Worm (Caenorhabditis elegans) whole organism, late embryonic: ENCODE results near the gene str-88.

Source experiments
- C38D4.7 ChIP-seq: fragments of 200-800 bp; sonication (Bioruptor generic); optimal IDR thresholded peaks from 2 replicates; lab custom pipeline; 2018; ENCODE audit warnings: mild to moderate bottlenecking, missing genetic modification characterization, moderate library complexity, missing compliant biosample characterization
- F13H6.1 ChIP-seq: sonication (generic microtip); optimal IDR thresholded peaks from 2 replicates; lab custom pipeline; 2016; ENCODE audit warnings: missing genetic modification characterization, missing compliant biosample characterization
- T23F11.4 ChIP-seq: fragments of 200-800 bp; sonication (Bioruptor generic); optimal IDR thresholded peaks from 2 replicates; lab custom pipeline; 2018; ENCODE audit warnings: mild to moderate bottlenecking, missing genetic modification characterization, missing compliant biosample characterization
- ahr-1 ChIP-seq: sonication (generic microtip); optimal IDR thresholded peaks from 2 replicates; lab custom pipeline; 2016; ENCODE audit warnings: missing genetic modification characterization, missing compliant biosample characterization
- ama-1 ChIP-seq: fragments of 150-350 bp; optimal IDR thresholded peaks from 2 replicates; lab custom pipeline; 2014
- ceh-14 ChIP-seq: sonication (generic microtip); optimal IDR thresholded peaks from 2 replicates; lab custom pipeline; 2016; ENCODE audit warnings: missing genotype, missing genetic modification characterization, missing compliant biosample characterization
- ceh-19 ChIP-seq: fragments of 200-800 bp; sonication (Bioruptor generic); optimal IDR thresholded peaks from 2 replicates; lab custom pipeline; 2018; ENCODE audit warnings: mild to moderate bottlenecking, missing genetic modification characterization, missing compliant biosample characterization
- ceh-2 ChIP-seq: sonication (generic microtip); optimal IDR thresholded peaks from 2 replicates; lab custom pipeline; 2016; ENCODE audit warnings: missing genotype, missing genetic modification characterization, missing compliant biosample characterization
- ceh-22 ChIP-seq: sonication (generic microtip); optimal IDR thresholded peaks from 2 replicates; lab custom pipeline; 2017; ENCODE audit warnings: missing biosample characterization, missing genetic modification characterization
- ceh-31 ChIP-seq: sonication (generic microtip); optimal IDR thresholded peaks from 2 replicates; lab custom pipeline; 2016; ENCODE audit warnings: missing genetic modification characterization, missing compliant biosample characterization
- ceh-45 ChIP-seq: fragments of 200-800 bp; sonication (Bioruptor generic); IDR thresholded peaks from 2 replicates; pipeline ENCODE4 v1.3.6; 2022; ENCODE audit warnings: missing genetic modification reagents, missing genetic modification characterization, missing compliant biosample characterization
- ceh-6 ChIP-seq: fragments of 200-800 bp; sonication (Bioruptor generic); optimal IDR thresholded peaks from 2 replicates; lab custom pipeline; 2018; ENCODE audit warnings: mild to moderate bottlenecking, missing genetic modification characterization, missing compliant biosample characterization
- che-1 ChIP-seq: sonication (generic microtip); optimal IDR thresholded peaks from 2 replicates; lab custom pipeline; 2016; ENCODE audit warnings: mild to moderate bottlenecking, missing genetic modification characterization, missing compliant biosample characterization
- dve-1 ChIP-seq: sonication (generic microtip); optimal IDR thresholded peaks from 2 replicates; lab custom pipeline; 2017; ENCODE audit warnings: antibody characterized with exemption, mild to moderate bottlenecking, missing genetic modification characterization, missing compliant biosample characterization
- elt-4 ChIP-seq: sonication (generic microtip); optimal IDR thresholded peaks from 2 replicates; lab custom pipeline; 2016; ENCODE audit warnings: missing genetic modification characterization, missing compliant biosample characterization
- eyg-1 ChIP-seq: sonication (generic microtip); optimal IDR thresholded peaks from 2 replicates; lab custom pipeline; 2016; ENCODE audit warnings: missing genotype, missing genetic modification characterization, missing compliant biosample characterization
- fax-1 ChIP-seq: sonication (generic microtip); optimal IDR thresholded peaks from 2 replicates; lab custom pipeline; 2016; ENCODE audit warnings: missing genotype, missing genetic modification characterization, missing compliant biosample characterization
- fkh-6 ChIP-seq: sonication (generic microtip); optimal IDR thresholded peaks from 2 replicates; lab custom pipeline; 2016; ENCODE audit warnings: missing genetic modification characterization, missing compliant biosample characterization
- hlh-13 ChIP-seq: fragments of 200-800 bp; sonication (Bioruptor generic); optimal IDR thresholded peaks from 2 replicates; lab custom pipeline; 2018; ENCODE audit warnings: mild to moderate bottlenecking, missing genetic modification characterization, missing compliant biosample characterization
- hlh-8 ChIP-seq: sonication (generic microtip); optimal IDR thresholded peaks from 2 replicates; lab custom pipeline; 2016; ENCODE audit warnings: missing genotype, missing genetic modification characterization, missing compliant biosample characterization
- lim-6 ChIP-seq: sonication (generic microtip); optimal IDR thresholded peaks from 2 replicates; lab custom pipeline; 2016; ENCODE audit warnings: missing genetic modification characterization, missing compliant biosample characterization
- lin-11 ChIP-seq: fragments of 200-800 bp; sonication (Bioruptor generic); optimal IDR thresholded peaks from 2 replicates; lab custom pipeline; 2018; ENCODE audit warnings: mild to moderate bottlenecking, missing genetic modification characterization, missing compliant biosample characterization
- mec-3 ChIP-seq: sonication (generic microtip); optimal IDR thresholded peaks from 2 replicates; lab custom pipeline; 2016; ENCODE audit warnings: borderline replicate concordance, missing genetic modification characterization, missing compliant biosample characterization
- nfya-1 ChIP-seq: sonication (generic microtip); optimal IDR thresholded peaks from 2 replicates; lab custom pipeline; 2017; ENCODE audit warnings: missing genetic modification characterization, mild to moderate bottlenecking, missing compliant biosample characterization, antibody characterized with exemption, moderate library complexity
- nhr-11 ChIP-seq: fragments of 150-350 bp; optimal IDR thresholded peaks from 2 replicates; lab custom pipeline; 2014; ENCODE audit warnings: missing biosample characterization, missing genetic modification characterization
- pax-1 ChIP-seq: fragments of 150-350 bp; optimal IDR thresholded peaks from 2 replicates; lab custom pipeline; 2014; ENCODE audit warnings: missing biosample characterization, missing genetic modification characterization
- pha-2 ChIP-seq: sonication (generic microtip); optimal IDR thresholded peaks from 2 replicates; lab custom pipeline; 2017; ENCODE audit warnings: mild to moderate bottlenecking, missing genetic modification characterization, missing compliant biosample characterization
- pha-4 ChIP-seq: fragments of 150-350 bp; optimal IDR thresholded peaks from 2 replicates; lab custom pipeline; 2018; ENCODE audit warnings: missing biosample characterization, missing genetic modification reagents, missing genetic modification characterization
- pqm-1 ChIP-seq: sonication (generic microtip); optimal IDR thresholded peaks from 2 replicates; lab custom pipeline; 2016; ENCODE audit warnings: missing genetic modification characterization, missing compliant biosample characterization
- pros-1 ChIP-seq: fragments of 150-350 bp; optimal IDR thresholded peaks from 2 replicates; lab custom pipeline; 2014; ENCODE audit warnings: missing biosample characterization, missing genetic modification reagents, missing genetic modification characterization
- rnt-1 ChIP-seq: sonication (generic microtip); optimal IDR thresholded peaks from 2 replicates; lab custom pipeline; 2016; ENCODE audit warnings: missing genetic modification characterization, missing compliant biosample characterization
- sdc-2 ChIP-seq: sonication (generic microtip); optimal IDR thresholded peaks from 2 replicates; lab custom pipeline; 2016; ENCODE audit warnings: missing genotype, missing genetic modification characterization, missing compliant biosample characterization
- sox-2 ChIP-seq: fragments of 200-800 bp; sonication (Bioruptor generic); IDR thresholded peaks from 2 replicates; pipeline ENCODE4 v1.3.6; 2022; ENCODE audit warnings: missing genetic modification reagents, missing genetic modification characterization, missing compliant biosample characterization
- sox-4 ChIP-seq: sonication (generic microtip); optimal IDR thresholded peaks from 2 replicates; lab custom pipeline; 2017; ENCODE audit warnings: mild to moderate bottlenecking, missing genetic modification characterization, inconsistent platforms, missing compliant biosample characterization
- syd-9 ChIP-seq: sonication (generic microtip); optimal IDR thresholded peaks from 2 replicates; lab custom pipeline; 2016; ENCODE audit warnings: mild to moderate bottlenecking, missing genetic modification characterization, moderate library complexity, missing compliant biosample characterization
- unc-3 ChIP-seq, 2 experiments: fragments of 200-800 bp in 1 of 2; sonication (Bioruptor generic) in 1 of 2; sonication (generic microtip) in 1 of 2; conservative IDR thresholded peaks in 1 of 2; optimal IDR thresholded peaks in 1 of 2; 2 replicates each; pipeline versions ENCODE4 v1.3.6 to Lab custom; 2016 to 2022; ENCODE audit warnings: missing compliant biosample characterization in 2 of 2, missing genetic modification characterization in 2 of 2, missing genetic modification reagents in 1 of 2
- zip-5 ChIP-seq: sonication (generic microtip); optimal IDR thresholded peaks from 2 replicates; lab custom pipeline; 2016; ENCODE audit warnings: missing genetic modification characterization, missing compliant biosample characterization

str-88 gene

ce11 chrV:15350615-15351014 lies 33.0 kb downstream of the str-88 start, which contains the start of gene clec-231:
TSS of gene clec-231 (minus strand) at chrV:15350715.
- TF ChIP-seq fkh-6 (tag; lab: Kevin White, UChicago) (no peak), ahr-1 (tag; lab: Kevin White, UChicago) (no peak), T23F11.4 (no peak), che-1 (no peak), pros-1 (tag; lab: Kevin White, UChicago) (no peak), lim-6 (no peak), ceh-6 (GFP tag; lab: Kevin White, UChicago) (no peak), ceh-14 (tag; lab: Kevin White, UChicago) (no peak), pha-2 (tag; lab: Kevin White, UChicago) (no peak), rnt-1 (tag; lab: Kevin White, UChicago) (no peak), ceh-45 (GFP tag; lab: Robert Waterston, UW) (no peak)

ce11 chrV:15349044-15349443 lies 34.6 kb downstream of the str-88 start, which contains the start of gene clec-230:
TSS of gene clec-230 (minus strand) at chrV:15349144.
- no peak for TF ChIP-seq hlh-8 (tag; lab: Kevin White, UChicago)
- TF ChIP-seq dve-1 = no peak
- no peak for TF ChIP-seq pqm-1 (tag; lab: Kevin White, UChicago)
- TF ChIP-seq sox-4 = no peak
- TF ChIP-seq nhr-11 (tag; lab: Kevin White, UChicago) = no peak
- no peak for TF ChIP-seq sox-2 (GFP tag; lab: Robert Waterston, UW)
- no peak for TF ChIP-seq che-1

- TF ChIP-seq ceh-6 (GFP tag; lab: Kevin White, UChicago) (no peak), C38D4.7 (GFP tag; lab: Kevin White, UChicago) (no peak), eyg-1 (tag; lab: Kevin White, UChicago) (no peak), sox-2 (GFP tag; lab: Robert Waterston, UW) (no peak), elt-4 (no peak), nfya-1 (tag; lab: Kevin White, UChicago) (no peak), ama-1 (lab: Kevin White, UChicago) (no peak), lim-6 (no peak), sdc-2 (tag; lab: Kevin White, UChicago) (no peak), pha-2 (tag; lab: Kevin White, UChicago) (no peak), syd-9 (tag; lab: Kevin White, UChicago) (no peak), F13H6.1 (tag; lab: Kevin White, UChicago) (no peak)
These were observed 36.3 kb downstream of the str-88 start, which contains the start of gene C29F3.3 for ce11 chrV:15347292-15347691. TSS of gene C29F3.3 (minus strand) at chrV:15347392.

- no peak for TF ChIP-seq lin-11 (tag; lab: Kevin White, UChicago)
- TF ChIP-seq elt-4 = no peak
- TF ChIP-seq zip-5 (tag; lab: Kevin White, UChicago) = no peak
- no peak for TF ChIP-seq ceh-31 (tag; lab: Kevin White, UChicago)
- TF ChIP-seq pax-1 = no peak
- no peak for TF ChIP-seq unc-3 (GFP tag; conservative IDR thresholded peaks at IDR 0.05; lab: Robert Waterston, UW)
- no peak for TF ChIP-seq unc-3 (tag; optimal IDR thresholded peaks at IDR 0.05; lab: Kevin White, UChicago)
- no peak for TF ChIP-seq ceh-2
- no peak for TF ChIP-seq ceh-45 (GFP tag; lab: Robert Waterston, UW)
- no peak for TF ChIP-seq fax-1 (tag; lab: Kevin White, UChicago)
- TF ChIP-seq mec-3 = no peak
- TF ChIP-seq ceh-6 (GFP tag; lab: Kevin White, UChicago) = no peak
- TF ChIP-seq syd-9 (tag; lab: Kevin White, UChicago) = no peak
- TF ChIP-seq ceh-22 (tag; lab: Kevin White, UChicago) = no peak
- TF ChIP-seq hlh-8 (tag; lab: Kevin White, UChicago) = no peak
- TF ChIP-seq ahr-1 (tag; lab: Kevin White, UChicago) = no peak
- TF ChIP-seq pha-4 (tag; lab: Kevin White, UChicago) = no peak
- no peak for TF ChIP-seq hlh-13
- no peak for TF ChIP-seq ceh-19
These were observed 39.2 kb downstream of the str-88 start, which contains the start of gene wrt-8 for ce11 chrV:15344481-15344880. TSS of gene wrt-8 (minus strand) at chrV:15344581.
